Worm (Caenorhabditis elegans): ENCODE measurements around the gene F14H3.5.

- TF ChIP-seq nhr-11 (tag; optimal IDR thresholded peaks at IDR 0.05) (no peak), ceh-9 (tag; optimal IDR thresholded peaks at IDR 0.05) (no peak), lim-6 (tag; optimal IDR thresholded peaks at IDR 0.05) (no peak), zip-5 (tag; optimal IDR thresholded peaks at IDR 0.05) (no peak), ama-1 (optimal IDR thresholded peaks at IDR 0.05) (no peak), tbx-2 (tag; optimal IDR thresholded peaks at IDR 0.05) (no peak), lin-11 (tag; optimal IDR thresholded peaks at IDR 0.05) (no peak), fax-1 (tag; optimal IDR thresholded peaks at IDR 0.05) (no peak), odd-2 (tag; optimal IDR thresholded peaks at IDR 0.05) (no peak), ceh-48 (tag; optimal IDR thresholded peaks at IDR 0.05) (no peak), ceh-34 (tag; optimal IDR thresholded peaks at IDR 0.05) (no peak), unc-42 (tag; optimal IDR thresholded peaks at IDR 0.05) (no peak)
Observed at ce11 chrV:16062788-16063187, 5.9 kb upstream of the F14H3.5 start, which contains the start of gene F14H3.14.
